Fruit fly (Drosophila melanogaster) whole organism, wandering third instar larva: ENCODE measurements around the gene cnc.

Experiments
- Abd-B ChIP-seq: fragments of >200 bp; optimal IDR thresholded peaks from 2 replicates; lab custom pipeline; 2017; ENCODE audit warnings: missing biosample characterization, missing genetic modification characterization
- Dfd ChIP-seq: fragments of >200 bp; optimal IDR thresholded peaks from 2 replicates; lab custom pipeline; 2017; ENCODE audit warnings: missing biosample characterization, missing genetic modification characterization
- foxo ChIP-seq, 2 experiments: fragments of 200-800 bp; sonication (Bioruptor generic); optimal IDR thresholded peaks; 2 replicates in 1 of 2; 3 replicates in 1 of 2; lab custom pipeline; 2016 to 2017; ENCODE audit warnings: missing biosample characterization in 2 of 2, missing genetic modification characterization in 2 of 2
- h ChIP-seq: fragments of 200-800 bp; sonication (Bioruptor generic); optimal IDR thresholded peaks from 3 replicates; lab custom pipeline; 2016; ENCODE audit warnings: missing biosample characterization, mild to moderate bottlenecking, missing genetic modification characterization
- pan ChIP-seq: fragments of >200 bp; optimal IDR thresholded peaks from 2 replicates; lab custom pipeline; 2017

- TF ChIP-seq h (GFP tag; lab: Kevin White, UChicago) = peak; percentile 39
- TF ChIP-seq Dfd = no peak
- TF ChIP-seq Abd-B (GFP tag; lab: Kevin White, UChicago) = no peak
- no peak for TF ChIP-seq pan (lab: Kevin White, UChicago)
- peak in 1 of 2 experiments; percentile 36 for TF ChIP-seq foxo (GFP tag; optimal IDR thresholded peaks at IDR 0.05; lab: Kevin White, UChicago)
Measured at dm6 chr3R:23239934-23240632, 13.6 kb upstream of the cnc start.
